Comparison of ENCODE assay signal across 2 fruit fly cellular contexts in the genomic region with DNA sequence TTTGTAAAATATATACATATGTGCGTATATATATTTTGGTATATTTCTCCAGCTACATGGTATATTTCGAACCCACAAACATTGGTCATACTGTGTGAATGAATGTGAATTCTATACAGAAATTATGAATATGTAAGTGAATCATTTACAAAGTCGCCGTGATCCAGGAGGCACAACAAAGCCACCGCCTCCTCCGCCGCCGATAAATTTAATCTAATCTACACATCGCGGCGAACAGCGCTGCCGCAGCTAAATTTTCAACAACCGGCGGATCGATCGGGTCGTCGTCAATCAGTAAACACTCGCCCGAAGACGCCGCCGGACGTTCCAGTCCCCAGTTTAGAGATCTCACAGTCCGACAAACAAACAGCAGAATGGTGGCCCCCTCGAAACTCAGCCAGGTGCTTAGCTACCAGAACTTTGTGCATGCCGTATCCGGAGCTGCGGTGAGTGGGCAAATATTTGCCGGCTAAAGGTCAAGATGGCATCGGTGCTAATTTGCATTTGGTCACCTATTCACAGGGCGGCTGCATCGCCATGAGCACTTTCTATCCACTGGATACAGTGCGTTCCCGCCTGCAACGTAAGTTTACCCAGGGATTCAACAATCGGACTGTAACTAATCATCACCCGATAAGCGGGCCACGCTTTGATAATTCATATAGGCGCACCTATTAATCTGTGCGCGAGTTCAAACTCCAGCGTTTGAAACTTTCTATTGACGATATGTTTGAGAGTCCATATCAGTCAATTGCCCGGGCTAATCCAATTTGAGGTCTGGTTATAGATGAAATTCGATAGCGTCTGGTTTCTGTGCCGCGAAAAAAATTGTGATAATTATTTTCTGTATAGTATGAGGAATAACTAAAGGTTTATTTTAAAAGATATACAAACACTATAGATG.
TF ChIP-seq lines count a peak whose summit lies in the region.

A gene (plus strand): TSS at position 79 of the 904 bp plus-strand sequence.

TF ChIP-seq in whole organism, adult, 20 proteins besides CTCF, POLR2A, EP300 and RAD21 (continued from another document):
- TF ChIP-seq CG5204 (GFP tag; optimal IDR thresholded peaks at IDR 0.05; lab: Kevin White, UChicago) (no peak), CG12768 (GFP tag; optimal IDR thresholded peaks at IDR 0.05; lab: Kevin White, UChicago) (peak; percentile 21), Hr96 (GFP tag; optimal IDR thresholded peaks at IDR 0.05; lab: Kevin White, UChicago) (peak; percentile 1), CG7101 (tag; optimal IDR thresholded peaks at IDR 0.05; lab: Kevin White, UChicago) (peak; percentile 4)

TF ChIP-seq in whole organism, embryonic, 481 proteins besides CTCF, POLR2A, EP300 and RAD21 (continued from another document):
- 0 out of 3 replicates have a peak, but pooled peaks have one; percentile 29 for TF ChIP-seq gce (GFP tag; IDR thresholded peaks at IDR 0.05; lab: Robert Waterston, UW)
- no peak for TF ChIP-seq pfk (GFP tag; optimal IDR thresholded peaks at IDR 0.05; lab: Kevin White, UChicago)
- no peak for TF ChIP-seq chm (GFP tag; IDR thresholded peaks at IDR 0.05; lab: Robert Waterston, UW)
- TF ChIP-seq Oli (tag; optimal IDR thresholded peaks at IDR 0.05; lab: Kevin White, UChicago), result no peak
- no peak for TF ChIP-seq btn (GFP tag; optimal IDR thresholded peaks at IDR 0.05; lab: Kevin White, UChicago)
- no peak for TF ChIP-seq CG17802 (tag; optimal IDR thresholded peaks at IDR 0.05; lab: Kevin White, UChicago)
- no peak for TF ChIP-seq Dp (GFP tag; optimal IDR thresholded peaks at IDR 0.05; lab: Kevin White, UChicago)
- no peak for TF ChIP-seq CG31388 (GFP tag; optimal IDR thresholded peaks at IDR 0.05; lab: Kevin White, UChicago)
- TF ChIP-seq CG34422 (GFP tag; IDR thresholded peaks at IDR 0.05; lab: Robert Waterston, UW), result peak; percentile 40; the same call in 1 of the 3 replicates
- no peak for TF ChIP-seq Doc3 (GFP tag; IDR thresholded peaks at IDR 0.05; lab: Robert Waterston, UW; ENCODE audit: partially characterized antibody)
- TF ChIP-seq scrt (GFP tag; optimal IDR thresholded peaks at IDR 0.05; lab: Kevin White, UChicago), result no peak
- TF ChIP-seq maf-S (GFP tag; optimal IDR thresholded peaks at IDR 0.05; lab: Kevin White, UChicago), result no peak
- no peak for TF ChIP-seq CG4404 (GFP tag; IDR thresholded peaks at IDR 0.05; lab: Robert Waterston, UW)
- TF ChIP-seq pum (GFP tag; optimal IDR thresholded peaks at IDR 0.05; lab: Kevin White, UChicago), result no peak
- no peak for TF ChIP-seq toy (GFP tag; IDR thresholded peaks at IDR 0.05; lab: Robert Waterston, UW)
- no peak for TF ChIP-seq her (GFP tag; optimal IDR thresholded peaks at IDR 0.05; lab: Kevin White, UChicago)
- peak; percentile 24 for TF ChIP-seq CG4617 (GFP tag; optimal IDR thresholded peaks at IDR 0.05; lab: Kevin White, UChicago; ENCODE audit: borderline replicate concordance)
- TF ChIP-seq grn (GFP tag; optimal IDR thresholded peaks at IDR 0.05; lab: Kevin White, UChicago), result peak; percentile 83
- no peak for TF ChIP-seq Xbp1 (GFP tag; optimal IDR thresholded peaks at IDR 0.05; lab: Kevin White, UChicago)
- TF ChIP-seq Usf (GFP tag; optimal IDR thresholded peaks at IDR 0.05; lab: Kevin White, UChicago), result no peak
- TF ChIP-seq CG10959 (GFP tag; IDR thresholded peaks at IDR 0.05; lab: Robert Waterston, UW), result no peak
- TF ChIP-seq hkb (optimal IDR thresholded peaks at IDR 0.05; lab: Kevin White, UChicago), result no peak
- TF ChIP-seq hkb (GFP tag; IDR thresholded peaks at IDR 0.05; lab: Robert Waterston, UW), result 0 out of 2 replicates have a peak, but pooled peaks have one; percentile 17
- no peak for TF ChIP-seq CG31365 (tag; optimal IDR thresholded peaks at IDR 0.05; lab: Kevin White, UChicago)
- no peak for TF ChIP-seq sima (GFP tag; optimal IDR thresholded peaks at IDR 0.05; lab: Kevin White, UChicago)
- no peak for TF ChIP-seq aop (GFP tag; IDR thresholded peaks at IDR 0.05; lab: Robert Waterston, UW)
- no peak for TF ChIP-seq CG18262 (tag; optimal IDR thresholded peaks at IDR 0.05; lab: Kevin White, UChicago)
- TF ChIP-seq CG2889 (GFP tag; IDR thresholded peaks at IDR 0.05; lab: Robert Waterston, UW), result no peak
- TF ChIP-seq CG33557 (GFP tag; optimal IDR thresholded peaks at IDR 0.05; lab: Kevin White, UChicago), result no peak
- TF ChIP-seq CG10274 (GFP tag; optimal IDR thresholded peaks at IDR 0.05; lab: Kevin White, UChicago), result no peak
- TF ChIP-seq CG11695 (GFP tag; IDR thresholded peaks at IDR 0.05; lab: Robert Waterston, UW), result no peak
- TF ChIP-seq CG4820 (GFP tag; optimal IDR thresholded peaks at IDR 0.05; lab: Kevin White, UChicago), result no peak
- no peak for TF ChIP-seq nau (GFP tag; optimal IDR thresholded peaks at IDR 0.05; lab: Kevin White, UChicago)
- no peak for TF ChIP-seq Taf1 (GFP tag; IDR thresholded peaks at IDR 0.05; lab: Robert Waterston, UW)
- peak; percentile 35 for TF ChIP-seq Myb (GFP tag; optimal IDR thresholded peaks at IDR 0.05; lab: Kevin White, UChicago)
- no peak; the same call in 1 of the 2 replicates for TF ChIP-seq amos (GFP tag; IDR thresholded peaks at IDR 0.05; lab: Robert Waterston, UW; ENCODE audit: partially characterized antibody)
- no peak for TF ChIP-seq Side (GFP tag; optimal IDR thresholded peaks at IDR 0.05; lab: Kevin White, UChicago)
- peak; percentile 87 for TF ChIP-seq CG12769 (tag; optimal IDR thresholded peaks at IDR 0.05; lab: Kevin White, UChicago)
- TF ChIP-seq CG1647 (GFP tag; optimal IDR thresholded peaks at IDR 0.05; lab: Kevin White, UChicago), result no peak
- TF ChIP-seq CG6272 (GFP tag; IDR thresholded peaks at IDR 0.05; lab: Robert Waterston, UW), result no peak
- no peak for TF ChIP-seq gt (GFP tag; IDR thresholded peaks at IDR 0.05; lab: Robert Waterston, UW)
- TF ChIP-seq stc (GFP tag; IDR thresholded peaks at IDR 0.05; lab: Robert Waterston, UW), result no peak
- no peak for TF ChIP-seq fru (optimal IDR thresholded peaks at IDR 0.05; lab: Kevin White, UChicago)
- no peak for TF ChIP-seq kah (GFP tag; optimal IDR thresholded peaks at IDR 0.05; lab: Kevin White, UChicago)
- no peak for TF ChIP-seq ash1 (GFP tag; optimal IDR thresholded peaks at IDR 0.05; lab: Kevin White, UChicago)
- no peak for TF ChIP-seq CrebB (tag; optimal IDR thresholded peaks at IDR 0.05; lab: Kevin White, UChicago)
- no peak for TF ChIP-seq CG10654 (GFP tag; optimal IDR thresholded peaks at IDR 0.05; lab: Kevin White, UChicago)
- no peak for TF ChIP-seq zen2 (GFP tag; IDR thresholded peaks at IDR 0.05; lab: Robert Waterston, UW; ENCODE audit: partially characterized antibody)
- TF ChIP-seq sug (tag; optimal IDR thresholded peaks at IDR 0.05; lab: Kevin White, UChicago), result peak; percentile 72
- peak; percentile 40 for TF ChIP-seq mirr (GFP tag; optimal IDR thresholded peaks at IDR 0.05; lab: Kevin White, UChicago)
- TF ChIP-seq z (GFP tag; IDR thresholded peaks at IDR 0.05; lab: Robert Waterston, UW), result 0 out of 3 replicates have a peak, but pooled peaks have one; percentile 22
- no peak for TF ChIP-seq CG13287 (GFP tag; IDR thresholded peaks at IDR 0.05; lab: Robert Waterston, UW; ENCODE audit: partially characterized antibody)
- TF ChIP-seq insv (GFP tag; optimal IDR thresholded peaks at IDR 0.05; lab: Kevin White, UChicago), result no peak
- TF ChIP-seq ham (GFP tag; IDR thresholded peaks at IDR 0.05; lab: Robert Waterston, UW), result no peak
- peak; percentile 31 for TF ChIP-seq Jarid2 (GFP tag; optimal IDR thresholded peaks at IDR 0.05; lab: Kevin White, UChicago)
- no peak for TF ChIP-seq Bteb2 (GFP tag; optimal IDR thresholded peaks at IDR 0.05; lab: Kevin White, UChicago)
- TF ChIP-seq Kr (GFP tag; optimal IDR thresholded peaks at IDR 0.05; lab: Kevin White, UChicago), result no peak
- TF ChIP-seq wek (GFP tag; optimal IDR thresholded peaks at IDR 0.05; lab: Kevin White, UChicago), result no peak
- no peak for TF ChIP-seq CG10366 (GFP tag; IDR thresholded peaks at IDR 0.05; lab: Robert Waterston, UW)
- no peak for TF ChIP-seq CG18619 (GFP tag; optimal IDR thresholded peaks at IDR 0.05; lab: Kevin White, UChicago)
- TF ChIP-seq sens (GFP tag; lab: Kevin White, UChicago), result no peak
- TF ChIP-seq CG4360 (GFP tag; IDR thresholded peaks at IDR 0.05; lab: Robert Waterston, UW), result no peak
- no peak for TF ChIP-seq CG16813 (GFP tag; IDR thresholded peaks at IDR 0.05; lab: Robert Waterston, UW; ENCODE audit: partially characterized antibody)
- peak; percentile 64 for TF ChIP-seq MESR4 (GFP tag; optimal IDR thresholded peaks at IDR 0.05; lab: Kevin White, UChicago)
- no peak for TF ChIP-seq dpn (GFP tag; optimal IDR thresholded peaks at IDR 0.05; lab: Kevin White, UChicago)
- no peak for TF ChIP-seq CG2116 (GFP tag; optimal IDR thresholded peaks at IDR 0.05; lab: Kevin White, UChicago)
- TF ChIP-seq vfl (GFP tag; optimal IDR thresholded peaks at IDR 0.05; lab: Kevin White, UChicago), result no peak
- TF ChIP-seq pzg (GFP tag; optimal IDR thresholded peaks at IDR 0.05; lab: Kevin White, UChicago), result peak; percentile 25
- no peak for TF ChIP-seq HLH3B (GFP tag; IDR thresholded peaks at IDR 0.05; lab: Robert Waterston, UW)
- peak; percentile 70 for TF ChIP-seq exex (tag; optimal IDR thresholded peaks at IDR 0.05; lab: Kevin White, UChicago)
- TF ChIP-seq CG17612 (GFP tag; IDR thresholded peaks at IDR 0.05; lab: Robert Waterston, UW), result no peak
- TF ChIP-seq slp2 (GFP tag; optimal IDR thresholded peaks at IDR 0.05; lab: Kevin White, UChicago), result no peak
- TF ChIP-seq ara (GFP tag; IDR thresholded peaks at IDR 0.05; lab: Robert Waterston, UW), result no peak
- no peak for TF ChIP-seq CG1529 (GFP tag; optimal IDR thresholded peaks at IDR 0.05; lab: Kevin White, UChicago)
- TF ChIP-seq BEAF-32 (GFP tag; optimal IDR thresholded peaks at IDR 0.05; lab: Kevin White, UChicago), result no peak
- no peak for TF ChIP-seq HLH4C (GFP tag; IDR thresholded peaks at IDR 0.05; lab: Robert Waterston, UW; ENCODE audit: partially characterized antibody)
- peak; percentile 11; the same call in 1 of the 2 replicates for TF ChIP-seq E2f2 (GFP tag; IDR thresholded peaks at IDR 0.05; lab: Robert Waterston, UW)
- TF ChIP-seq CG17186 (GFP tag; optimal IDR thresholded peaks at IDR 0.05; lab: Kevin White, UChicago), result no peak
- no peak for TF ChIP-seq Hr51 (GFP tag; optimal IDR thresholded peaks at IDR 0.05; lab: Kevin White, UChicago)
- peak; percentile 69 for TF ChIP-seq MBD-R2 (GFP tag; IDR thresholded peaks at IDR 0.05; lab: Robert Waterston, UW)
- TF ChIP-seq D (optimal IDR thresholded peaks at IDR 0.05; lab: Kevin White, UChicago), result no peak
- no peak for TF ChIP-seq D (GFP tag; optimal IDR thresholded peaks at IDR 0.05; lab: Kevin White, UChicago)
- no peak for TF ChIP-seq CG17359 (tag; optimal IDR thresholded peaks at IDR 0.05; lab: Kevin White, UChicago)
- peak; percentile 63 for TF ChIP-seq gfzf (GFP tag; optimal IDR thresholded peaks at IDR 0.05; lab: Kevin White, UChicago)
- TF ChIP-seq Drgx (GFP tag; IDR thresholded peaks at IDR 0.05; lab: Robert Waterston, UW), result no peak
- TF ChIP-seq CG6683 (GFP tag; optimal IDR thresholded peaks at IDR 0.05; lab: Kevin White, UChicago), result no peak
- no peak for TF ChIP-seq bsh (GFP tag; optimal IDR thresholded peaks at IDR 0.05; lab: Kevin White, UChicago)
- TF ChIP-seq CG18476 (GFP tag; optimal IDR thresholded peaks at IDR 0.05; lab: Kevin White, UChicago), result no peak
- no peak for TF ChIP-seq CG8089 (GFP tag; optimal IDR thresholded peaks at IDR 0.05; lab: Kevin White, UChicago)
- TF ChIP-seq CG6791 (GFP tag; IDR thresholded peaks at IDR 0.05; lab: Robert Waterston, UW; ENCODE audit: partially characterized antibody), result no peak
- TF ChIP-seq CG16779 (GFP tag; IDR thresholded peaks at IDR 0.05; lab: Robert Waterston, UW), result no peak
- TF ChIP-seq Vsx1 (GFP tag; optimal IDR thresholded peaks at IDR 0.05; lab: Kevin White, UChicago), result peak; percentile 34
- TF ChIP-seq prd (optimal IDR thresholded peaks at IDR 0.05; lab: Kevin White, UChicago), result no peak
- TF ChIP-seq prd (GFP tag; IDR thresholded peaks at IDR 0.05; lab: Robert Waterston, UW), result no peak
- no peak for TF ChIP-seq H2.0 (GFP tag; IDR thresholded peaks at IDR 0.05; lab: Robert Waterston, UW)
- no peak for TF ChIP-seq da (GFP tag; optimal IDR thresholded peaks at IDR 0.05; lab: Kevin White, UChicago)
- TF ChIP-seq CG12659 (GFP tag; optimal IDR thresholded peaks at IDR 0.05; lab: Kevin White, UChicago), result peak; percentile 33
- TF ChIP-seq CG10147 (GFP tag; optimal IDR thresholded peaks at IDR 0.05; lab: Kevin White, UChicago), result no peak
- TF ChIP-seq Ssrp (tag; optimal IDR thresholded peaks at IDR 0.05; lab: Kevin White, UChicago), result no peak
- TF ChIP-seq CG9797 (GFP tag; optimal IDR thresholded peaks at IDR 0.05; lab: Kevin White, UChicago), result peak; percentile 46
- 0 out of 2 replicates have a peak, but pooled peaks have one; percentile 14 for TF ChIP-seq sob (GFP tag; IDR thresholded peaks at IDR 0.05; lab: Robert Waterston, UW)
- TF ChIP-seq CG3407 (GFP tag; optimal IDR thresholded peaks at IDR 0.05; lab: Kevin White, UChicago), result no peak
- TF ChIP-seq Deaf1 (tag; optimal IDR thresholded peaks at IDR 0.05; lab: Kevin White, UChicago), result peak; percentile 89
- TF ChIP-seq CG34376 (GFP tag; optimal IDR thresholded peaks at IDR 0.05; lab: Kevin White, UChicago), result peak; percentile 45
- peak; percentile 26 for TF ChIP-seq trem (tag; optimal IDR thresholded peaks at IDR 0.05; lab: Kevin White, UChicago)
- no peak for TF ChIP-seq CG31441 (GFP tag; IDR thresholded peaks at IDR 0.05; lab: Robert Waterston, UW)
- TF ChIP-seq tio (GFP tag; optimal IDR thresholded peaks at IDR 0.05; lab: Kevin White, UChicago), result no peak
- peak; percentile 22; the same call in 1 of the 2 replicates for TF ChIP-seq tna (GFP tag; IDR thresholded peaks at IDR 0.05; lab: Robert Waterston, UW; ENCODE audit: partially characterized antibody)
- TF ChIP-seq Hmr (GFP tag; optimal IDR thresholded peaks at IDR 0.05; lab: Kevin White, UChicago), result no peak
- TF ChIP-seq CG4424 (GFP tag; optimal IDR thresholded peaks at IDR 0.05; lab: Kevin White, UChicago), result no peak
- TF ChIP-seq CG2199 (GFP tag; IDR thresholded peaks at IDR 0.05; lab: Robert Waterston, UW), result 0 out of 3 replicates have a peak, but pooled peaks have one; percentile 29
- TF ChIP-seq CG7745 (tag; optimal IDR thresholded peaks at IDR 0.05; lab: Kevin White, UChicago), result no peak
- TF ChIP-seq Adf1 (GFP tag; IDR thresholded peaks at IDR 0.05; lab: Robert Waterston, UW), result peak; percentile 76; the same call in 1 of the 2 replicates
- no peak for TF ChIP-seq HmgZ (tag; optimal IDR thresholded peaks at IDR 0.05; lab: Kevin White, UChicago)
- 0 out of 2 replicates have a peak, but pooled peaks have one; percentile 52 for TF ChIP-seq vvl (GFP tag; IDR thresholded peaks at IDR 0.05; lab: Robert Waterston, UW)
